Worm (Caenorhabditis elegans): ENCODE measurements around the gene lsy-2.

The lsy-2 gene

DNA sequence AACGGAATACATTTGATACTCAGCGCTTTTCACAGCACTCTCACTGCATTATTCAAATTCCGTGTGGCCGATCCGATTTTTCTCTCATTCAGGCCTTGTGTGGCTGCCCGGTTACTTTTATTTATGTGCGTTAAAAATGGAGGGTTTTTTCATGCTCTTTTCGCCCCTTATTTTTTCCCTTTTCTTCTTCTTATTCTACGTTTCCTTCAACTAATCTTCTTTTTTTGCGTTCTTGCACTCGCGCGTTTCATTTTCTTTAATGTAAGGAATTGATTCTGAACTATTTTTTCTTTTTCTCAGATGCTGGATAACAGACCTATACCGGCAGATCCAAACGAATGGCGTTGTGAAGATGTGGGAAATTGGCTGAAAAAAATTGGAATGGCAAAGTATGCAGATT lies 19.2 kb downstream of the lsy-2 start, which contains the start of gene F53B1.2:
TSS of gene F53B1.2 (plus strand) at position 301 of the 400 bp plus-strand sequence.
- TF ChIP-seq ama-1 (optimal IDR thresholded peaks at IDR 0.05) (no peak), elt-2 (tag; optimal IDR thresholded peaks at IDR 0.05) (no peak), unc-62 (GFP tag; optimal IDR thresholded peaks at IDR 0.05) (no peak), elt-1 (tag; optimal IDR thresholded peaks at IDR 0.05) (no peak)

DNA sequence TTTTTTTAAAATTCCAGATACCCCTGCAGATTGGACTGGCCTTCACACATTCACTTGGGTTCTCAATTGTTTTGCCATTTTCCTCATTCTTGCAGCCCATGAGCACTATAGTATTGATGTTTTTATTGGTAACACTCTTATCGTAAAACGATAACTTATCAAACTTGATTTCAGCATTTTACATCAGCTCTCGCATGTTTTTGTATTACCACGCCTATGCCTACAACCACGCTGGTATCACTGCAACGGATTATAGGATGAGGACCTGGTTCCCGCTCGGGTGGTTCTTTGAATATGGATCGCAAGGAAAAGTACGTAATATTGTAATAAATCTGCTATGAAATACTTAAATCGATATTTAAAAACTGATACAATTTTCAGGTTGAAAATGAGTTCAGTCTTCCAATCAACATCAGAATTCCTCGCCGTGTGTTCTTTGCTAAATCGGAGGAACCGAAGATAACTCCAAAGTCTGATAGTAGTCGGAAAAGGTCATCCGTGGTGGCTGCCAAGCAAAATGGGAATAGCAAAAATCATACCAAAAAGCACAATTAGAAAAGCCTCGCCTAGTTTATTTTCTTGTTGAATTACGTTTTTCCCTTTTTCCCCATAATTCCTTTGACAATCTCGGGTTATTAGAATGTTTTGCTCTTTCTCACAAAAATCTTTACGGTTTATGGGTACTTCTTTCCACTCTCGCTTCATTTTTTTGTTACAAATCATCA lies 21.3 kb downstream of the lsy-2 start:
- TF ChIP-seq jun-1 (tag; optimal IDR thresholded peaks at IDR 0.05) (no peak), nhr-43 (tag; optimal IDR thresholded peaks at IDR 0.05; ENCODE audit: poor library complexity, severe bottlenecking) (peak; percentile 76)

DNA sequence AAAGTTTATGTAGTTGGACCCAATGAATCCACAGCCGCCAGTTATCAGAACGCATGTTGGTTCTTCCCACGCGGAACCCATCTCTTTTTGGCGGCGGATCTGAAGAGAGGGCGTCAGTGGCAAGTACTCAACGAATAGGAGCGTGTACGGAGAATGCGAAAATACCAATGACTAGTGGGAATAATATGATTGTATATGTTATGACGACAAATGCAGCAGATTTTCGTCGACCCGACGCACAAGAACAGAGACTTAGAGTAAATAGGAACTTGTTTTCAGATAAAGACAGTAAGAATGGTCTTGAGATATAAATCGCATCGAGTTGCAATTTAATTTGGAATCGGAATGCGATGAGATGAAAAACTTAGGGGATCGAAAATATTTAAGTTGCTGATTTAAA lies 23.5 kb downstream of the lsy-2 start, which contains the start of gene bus-5:
TSS of gene bus-5 (minus strand) at position 101 of the 400 bp plus-strand sequence.
- TF ChIP-seq pha-4 (tag; optimal IDR thresholded peaks at IDR 0.05) (no peak), lin-39 (tag; optimal IDR thresholded peaks at IDR 0.05) (no peak), pqm-1 (tag; optimal IDR thresholded peaks at IDR 0.05) (no peak), nhr-67 (tag; optimal IDR thresholded peaks at IDR 0.05) (no peak), nhr-25 (tag; optimal IDR thresholded peaks at IDR 0.05) (no peak), tbx-2 (tag; optimal IDR thresholded peaks at IDR 0.05) (no peak), egl-5 (tag; optimal IDR thresholded peaks at IDR 0.05) (no peak), aly-2 (tag; optimal IDR thresholded peaks at IDR 0.05) (no peak), fkh-10 (GFP tag; optimal IDR thresholded peaks at IDR 0.05) (no peak), egl-27 (tag; optimal IDR thresholded peaks at IDR 0.05) (no peak), nhr-43 (tag; optimal IDR thresholded peaks at IDR 0.05; ENCODE audit: poor library complexity, severe bottlenecking) (no peak), ama-1 (optimal IDR thresholded peaks at IDR 0.05) (no peak), hmg-11 (tag; optimal IDR thresholded peaks at IDR 0.05) (no peak), nhr-23 (tag; optimal IDR thresholded peaks at IDR 0.05) (no peak), ztf-4 (tag; optimal IDR thresholded peaks at IDR 0.05) (no peak), nhr-237 (tag; optimal IDR thresholded peaks at IDR 0.05) (no peak), daf-12 (tag; optimal IDR thresholded peaks at IDR 0.05) (no peak), ZK546.5 (tag; optimal IDR thresholded peaks at IDR 0.05) (no peak), zag-1 (tag; optimal IDR thresholded peaks at IDR 0.05) (no peak)

DNA sequence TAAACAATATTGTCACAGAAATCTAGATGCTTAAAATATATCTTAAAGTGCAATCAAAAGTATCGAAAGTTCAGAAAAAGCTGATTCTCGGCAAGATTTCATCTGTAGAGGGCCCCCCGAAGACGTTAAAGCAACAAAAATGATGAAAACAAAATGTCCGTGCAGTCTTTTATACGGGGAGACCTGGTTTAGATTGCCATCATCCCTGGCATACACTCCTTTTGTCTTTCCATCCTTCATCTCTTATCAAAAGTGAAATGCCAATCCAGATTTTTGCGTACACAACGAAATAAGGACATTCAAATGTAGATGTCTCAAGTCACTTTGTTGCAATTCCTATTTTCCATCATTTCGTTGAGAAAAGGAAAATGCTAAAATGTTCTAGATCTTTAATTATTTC lies 24.7 kb downstream of the lsy-2 start:
- TF ChIP-seq zag-1 (tag; optimal IDR thresholded peaks at IDR 0.05) (no peak), nhr-23 (tag; optimal IDR thresholded peaks at IDR 0.05) (no peak), elt-1 (tag; optimal IDR thresholded peaks at IDR 0.05) (no peak), ztf-4 (tag; optimal IDR thresholded peaks at IDR 0.05) (no peak), ztf-11 (tag; optimal IDR thresholded peaks at IDR 0.05) (no peak), aly-2 (tag; optimal IDR thresholded peaks at IDR 0.05) (no peak), unc-39 (tag; optimal IDR thresholded peaks at IDR 0.05) (no peak), nhr-12 (tag; optimal IDR thresholded peaks at IDR 0.05) (no peak), tbx-2 (tag; optimal IDR thresholded peaks at IDR 0.05) (no peak), nfya-1 (tag; optimal IDR thresholded peaks at IDR 0.05; ENCODE audit: insufficient read depth) (no peak), pqm-1 (tag; optimal IDR thresholded peaks at IDR 0.05) (no peak), nhr-76 (tag; optimal IDR thresholded peaks at IDR 0.05) (no peak), jun-1 (tag; optimal IDR thresholded peaks at IDR 0.05) (no peak), elt-2 (tag; optimal IDR thresholded peaks at IDR 0.05) (no peak), nhr-11 (tag; optimal IDR thresholded peaks at IDR 0.05) (no peak), ama-1 (optimal IDR thresholded peaks at IDR 0.05) (no peak)

DNA sequence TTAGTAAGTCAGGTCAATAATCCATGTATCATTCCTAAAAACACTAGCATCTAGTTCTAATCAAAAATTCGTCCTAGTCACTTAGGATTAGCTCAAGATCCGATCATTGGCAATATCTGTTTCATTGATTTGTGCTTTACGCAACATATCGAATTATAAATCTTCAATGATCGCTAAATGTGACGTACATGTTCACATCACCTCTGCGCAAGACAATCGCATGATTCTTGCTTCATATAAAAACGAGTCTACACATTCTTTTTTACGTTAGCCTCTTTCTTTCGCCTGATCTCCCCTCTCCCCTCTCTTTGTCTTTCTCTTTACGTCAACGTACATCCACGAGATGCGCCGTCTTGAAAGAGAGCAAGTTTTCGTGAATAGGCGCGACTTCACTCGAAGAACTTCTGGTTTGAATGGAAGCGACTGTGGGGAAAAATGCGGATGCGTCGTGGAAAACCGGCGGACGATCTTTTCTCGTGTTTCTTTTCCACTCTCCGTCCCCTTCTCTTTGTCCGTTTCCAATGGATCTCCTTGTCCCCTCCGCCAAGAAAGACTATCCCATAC lies 26.9 kb downstream of the lsy-2 start:
- TF ChIP-seq elt-1 (tag; optimal IDR thresholded peaks at IDR 0.05) = no peak
- TF ChIP-seq ama-1 (optimal IDR thresholded peaks at IDR 0.05) = peak; percentile 5
- TF ChIP-seq nhr-77 (tag; optimal IDR thresholded peaks at IDR 0.05) = no peak
- TF ChIP-seq unc-39 (tag; optimal IDR thresholded peaks at IDR 0.05) = no peak
- TF ChIP-seq nhr-23 (tag; optimal IDR thresholded peaks at IDR 0.05) = peak; percentile 51
- TF ChIP-seq tbx-2 (tag; optimal IDR thresholded peaks at IDR 0.05) = no peak
- TF ChIP-seq jun-1 (tag; optimal IDR thresholded peaks at IDR 0.05) = no peak
- TF ChIP-seq elt-2 (tag; optimal IDR thresholded peaks at IDR 0.05) = no peak
- no peak for TF ChIP-seq pha-4 (tag; optimal IDR thresholded peaks at IDR 0.05)
- no peak for TF ChIP-seq fos-1 (tag; optimal IDR thresholded peaks at IDR 0.05)
- TF ChIP-seq snpc-4 (tag; optimal IDR thresholded peaks at IDR 0.05) = no peak
- TF ChIP-seq elt-3 (tag; optimal IDR thresholded peaks at IDR 0.05) = peak in 1 of 3 experiments; percentile 11
- no peak for TF ChIP-seq fkh-10 (GFP tag; optimal IDR thresholded peaks at IDR 0.05)
- no peak for TF ChIP-seq unc-62 (GFP tag; optimal IDR thresholded peaks at IDR 0.05)
- no peak for TF ChIP-seq daf-12 (tag; optimal IDR thresholded peaks at IDR 0.05)
- no peak for TF ChIP-seq nhr-12 (tag; optimal IDR thresholded peaks at IDR 0.05)
- no peak for TF ChIP-seq ceh-82 (tag; optimal IDR thresholded peaks at IDR 0.05)
- TF ChIP-seq ceh-28 (tag; optimal IDR thresholded peaks at IDR 0.05) = no peak
- no peak for TF ChIP-seq pqm-1 (tag; optimal IDR thresholded peaks at IDR 0.05)
- no peak for TF ChIP-seq skn-1 (tag; optimal IDR thresholded peaks at IDR 0.05)
- TF ChIP-seq nhr-67 (tag; optimal IDR thresholded peaks at IDR 0.05) = no peak
- no peak for TF ChIP-seq ztf-4 (tag; optimal IDR thresholded peaks at IDR 0.05)
- no peak for TF ChIP-seq nhr-237 (tag; optimal IDR thresholded peaks at IDR 0.05)
- no peak for TF ChIP-seq sea-2 (GFP tag; optimal IDR thresholded peaks at IDR 0.05)
- peak; percentile 42 for TF ChIP-seq nhr-43 (tag; optimal IDR thresholded peaks at IDR 0.05; ENCODE audit: poor library complexity, severe bottlenecking)
- TF ChIP-seq mml-1 (tag; optimal IDR thresholded peaks at IDR 0.05) = no peak
- no peak for TF ChIP-seq eor-1 (tag; optimal IDR thresholded peaks at IDR 0.05)
- TF ChIP-seq lsy-12 (tag; optimal IDR thresholded peaks at IDR 0.05) = no peak
- no peak for TF ChIP-seq nhr-76 (tag; optimal IDR thresholded peaks at IDR 0.05)
- TF ChIP-seq lin-39 (tag; optimal IDR thresholded peaks at IDR 0.05) = no peak
